Worm (Caenorhabditis elegans): ENCODE results near the gene T04F3.4.

The T04F3.4 gene

DNA sequence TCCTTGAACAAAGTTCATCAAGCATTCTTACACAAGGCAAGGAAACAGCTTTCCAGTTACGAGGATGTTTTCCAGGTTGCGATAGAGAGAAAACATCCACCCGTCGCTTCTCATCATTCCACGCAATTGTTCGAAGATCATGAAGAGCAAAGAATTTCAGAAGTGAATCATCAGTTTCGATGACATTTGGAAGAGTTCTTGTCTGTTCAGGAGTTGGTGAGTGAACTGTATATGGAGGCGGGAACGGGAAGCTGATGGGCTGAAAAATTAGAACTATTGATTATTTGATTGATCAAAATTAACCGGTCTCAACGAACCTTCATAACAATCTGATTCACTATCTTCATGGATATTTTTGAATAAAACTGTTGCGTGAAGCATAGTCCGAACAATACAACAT, 30.8 kb downstream of the T04F3.4 start:
- TF ChIP-seq unc-39 (tag; optimal IDR thresholded peaks at IDR 0.05) (no peak), nhr-10 (tag; optimal IDR thresholded peaks at IDR 0.05) (no peak), nhr-11 (tag; optimal IDR thresholded peaks at IDR 0.05) (no peak), lin-11 (tag; optimal IDR thresholded peaks at IDR 0.05) (no peak)

DNA sequence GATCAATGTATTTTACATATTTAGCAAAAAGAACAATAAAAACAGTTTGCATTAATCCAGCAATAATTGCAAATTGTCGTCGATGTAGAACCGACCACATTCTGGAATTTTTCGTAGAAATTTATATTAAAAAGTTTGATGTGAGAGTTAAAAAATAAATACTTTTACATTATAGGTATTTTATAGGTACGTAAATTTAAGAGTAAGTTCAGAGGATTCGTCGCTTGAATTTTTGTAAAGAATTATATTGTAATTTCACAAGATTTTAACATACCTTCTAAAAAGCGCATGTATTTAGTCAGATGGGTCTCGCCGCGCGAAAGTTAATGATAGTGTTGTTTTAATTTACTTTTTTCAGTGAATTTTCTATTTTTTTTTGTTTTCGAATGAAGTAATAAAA, 32.8 kb downstream of the T04F3.4 start, which contains the start of gene rhr-2:
rhr-2 (minus strand) TSS at position 101 of the 400 bp plus-strand sequence.
- no peak for TF ChIP-seq skn-1 (tag; optimal IDR thresholded peaks at IDR 0.05)
- no peak for TF ChIP-seq unc-55 (GFP tag; optimal IDR thresholded peaks at IDR 0.05)
- no peak for TF ChIP-seq crh-2 (tag; optimal IDR thresholded peaks at IDR 0.05)
- TF ChIP-seq F13H6.1 (tag; optimal IDR thresholded peaks at IDR 0.05): no peak
- no peak for TF ChIP-seq unc-39 (tag; optimal IDR thresholded peaks at IDR 0.05)
- TF ChIP-seq lin-39 (tag; optimal IDR thresholded peaks at IDR 0.05): no peak
- TF ChIP-seq gmeb-1 (tag; optimal IDR thresholded peaks at IDR 0.05): no peak
- no peak for TF ChIP-seq elt-1 (tag; optimal IDR thresholded peaks at IDR 0.05)
- TF ChIP-seq nhr-10 (tag; optimal IDR thresholded peaks at IDR 0.05): no peak
- TF ChIP-seq mbf-1 (tag; optimal IDR thresholded peaks at IDR 0.05): no peak
- no peak for TF ChIP-seq zag-1 (tag; optimal IDR thresholded peaks at IDR 0.05)
- TF ChIP-seq sma-3 (GFP tag; optimal IDR thresholded peaks at IDR 0.05): no peak
- no peak for TF ChIP-seq fos-1 (tag; optimal IDR thresholded peaks at IDR 0.05)
- TF ChIP-seq unc-62 (GFP tag; optimal IDR thresholded peaks at IDR 0.05): no peak
- TF ChIP-seq ztf-11 (tag; optimal IDR thresholded peaks at IDR 0.05): no peak
- no peak for TF ChIP-seq sma-9 (GFP tag; optimal IDR thresholded peaks at IDR 0.05)
- TF ChIP-seq sma-9 (tag; optimal IDR thresholded peaks at IDR 0.05): no peak
- TF ChIP-seq mdl-1 (tag; optimal IDR thresholded peaks at IDR 0.05): no peak
- TF ChIP-seq sem-4 (tag; optimal IDR thresholded peaks at IDR 0.05): no peak
- TF ChIP-seq nhr-6 (tag; optimal IDR thresholded peaks at IDR 0.05): no peak
- TF ChIP-seq R02D3.7 (tag; optimal IDR thresholded peaks at IDR 0.05): no peak

DNA sequence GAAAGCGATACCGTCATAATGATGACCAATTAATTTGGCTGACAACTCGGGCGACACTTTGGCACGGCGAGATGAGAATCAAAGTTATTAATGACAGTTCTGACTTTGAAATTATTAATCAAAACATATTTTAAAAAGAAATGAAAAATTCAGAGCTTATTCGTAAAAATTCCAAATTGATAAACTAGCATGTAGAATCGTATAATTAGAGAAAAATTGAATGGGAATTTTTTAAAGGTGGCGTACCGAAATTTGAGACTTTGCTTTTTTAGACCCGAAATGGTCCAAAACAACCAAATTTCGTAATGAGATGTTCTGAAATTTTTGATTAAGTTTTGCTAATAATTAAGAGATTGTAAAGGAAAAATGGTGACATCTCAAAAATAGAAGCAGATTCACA, 36.9 kb downstream of the T04F3.4 start, which contains the start of gene daf-11:
daf-11 (minus strand) TSS at position 101 of the 400 bp plus-strand sequence.
- TF ChIP-seq nhr-77 (tag; optimal IDR thresholded peaks at IDR 0.05): no peak
- TF ChIP-seq sma-9 (GFP tag; optimal IDR thresholded peaks at IDR 0.05): no peak
- no peak for TF ChIP-seq sma-9 (tag; optimal IDR thresholded peaks at IDR 0.05)
- no peak for TF ChIP-seq unc-62 (GFP tag; optimal IDR thresholded peaks at IDR 0.05)
- TF ChIP-seq elt-3 (tag; optimal IDR thresholded peaks at IDR 0.05): no peak
- TF ChIP-seq sma-3 (GFP tag; optimal IDR thresholded peaks at IDR 0.05): no peak
- TF ChIP-seq mab-5 (tag; optimal IDR thresholded peaks at IDR 0.05): no peak
- TF ChIP-seq blmp-1 (tag; optimal IDR thresholded peaks at IDR 0.05; ENCODE audit: insufficient read depth): no peak
- TF ChIP-seq lsy-2 (tag; optimal IDR thresholded peaks at IDR 0.05): no peak
- no peak for TF ChIP-seq C34F6.9 (tag; optimal IDR thresholded peaks at IDR 0.05)
- TF ChIP-seq crh-2 (tag; optimal IDR thresholded peaks at IDR 0.05): no peak
- no peak for TF ChIP-seq fos-1 (tag; optimal IDR thresholded peaks at IDR 0.05)
- TF ChIP-seq nhr-25 (tag; optimal IDR thresholded peaks at IDR 0.05): no peak
- TF ChIP-seq dmd-4 (tag; optimal IDR thresholded peaks at IDR 0.05): no peak
- no peak for TF ChIP-seq lin-11 (tag; optimal IDR thresholded peaks at IDR 0.05)
- no peak for TF ChIP-seq F13H6.1 (tag; optimal IDR thresholded peaks at IDR 0.05)
- TF ChIP-seq unc-55 (GFP tag; optimal IDR thresholded peaks at IDR 0.05): no peak
- no peak for TF ChIP-seq nhr-21 (tag; optimal IDR thresholded peaks at IDR 0.05)
- TF ChIP-seq ceh-82 (tag; optimal IDR thresholded peaks at IDR 0.05): no peak

DNA sequence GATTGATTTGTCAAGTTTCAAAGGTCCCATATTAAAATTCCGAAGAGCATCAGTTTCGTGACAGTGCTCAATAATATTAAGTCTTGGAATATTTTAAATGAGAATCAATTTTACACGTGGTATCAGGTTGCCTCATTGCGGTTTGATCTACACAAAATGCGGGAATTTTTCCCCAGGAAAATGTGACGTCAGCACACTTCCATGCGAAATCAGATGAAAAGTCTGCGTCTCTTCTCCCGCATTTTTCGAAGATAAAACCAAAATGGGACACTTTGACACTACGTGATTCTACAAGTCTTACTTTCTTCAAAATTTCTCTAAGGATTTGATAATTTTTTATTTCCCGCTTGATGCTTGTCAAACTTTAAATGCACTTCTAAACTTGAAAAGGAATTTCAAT, 40.0 kb downstream of the T04F3.4 start:
- no peak for TF ChIP-seq ceh-82 (tag; optimal IDR thresholded peaks at IDR 0.05)
- no peak for TF ChIP-seq ZK546.5 (tag; optimal IDR thresholded peaks at IDR 0.05)
- no peak for TF ChIP-seq sma-9 (GFP tag; optimal IDR thresholded peaks at IDR 0.05)
- no peak for TF ChIP-seq sma-9 (tag; optimal IDR thresholded peaks at IDR 0.05)
- no peak for TF ChIP-seq ama-1 (optimal IDR thresholded peaks at IDR 0.05)

DNA sequence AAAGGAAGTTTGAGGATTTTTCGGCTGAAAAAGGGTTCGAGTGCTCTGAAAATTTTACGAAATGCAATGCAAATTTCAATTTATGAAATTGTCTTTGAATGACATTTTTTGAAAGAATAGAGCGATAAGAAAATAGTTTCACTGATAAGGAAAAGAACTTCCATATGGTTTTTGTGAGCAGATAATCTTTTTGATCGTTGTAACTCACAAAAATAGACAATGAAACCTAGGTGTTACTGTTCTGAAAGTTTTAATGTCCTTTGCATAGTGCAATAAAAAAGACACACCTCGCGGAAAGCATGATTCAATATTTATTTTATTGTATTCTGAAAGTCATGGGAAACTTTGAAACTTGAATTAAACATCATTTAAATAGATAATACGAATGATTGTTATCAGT, 45.9 kb downstream of the T04F3.4 start:
- TF ChIP-seq fos-1 (tag; optimal IDR thresholded peaks at IDR 0.05) (peak; percentile 36), snpc-4 (tag; optimal IDR thresholded peaks at IDR 0.05) (no peak)

Data from whole organism, L2 larva.